Worm (Caenorhabditis elegans): ENCODE data around the gene str-46.

Gene str-46

ce11 chrV:2863033-2863432 lies 36.7 kb downstream of the str-46 start, which contains the start of gene srh-272:
Gene srh-272, plus strand, starts transcription at chrV:2863333.
- TF ChIP-seq nhr-27 (tag; optimal IDR thresholded peaks at IDR 0.05), result no peak
- no peak for TF ChIP-seq bed-1 (GFP tag; IDR thresholded peaks at IDR 0.05)
- TF ChIP-seq nfyb-1 (GFP tag; IDR thresholded peaks at IDR 0.05), result no peak
- no peak for TF ChIP-seq mcd-1 (GFP tag; IDR thresholded peaks at IDR 0.05)
- no peak for TF ChIP-seq tbp1 (GFP tag; optimal IDR thresholded peaks at IDR 0.05)
- no peak for TF ChIP-seq ztf-6 (GFP tag; IDR thresholded peaks at IDR 0.05)
- TF ChIP-seq hsf-1 (GFP tag; IDR thresholded peaks at IDR 0.05), result no peak
- no peak for TF ChIP-seq fkh-3 (tag; optimal IDR thresholded peaks at IDR 0.05)
- no peak for TF ChIP-seq nhr-80 (tag; optimal IDR thresholded peaks at IDR 0.05)
- TF ChIP-seq rcor-1 (GFP tag; IDR thresholded peaks at IDR 0.05), result no peak
- TF ChIP-seq F49E8.2 (tag; optimal IDR thresholded peaks at IDR 0.05; ENCODE audit: insufficient read depth), result no peak
- TF ChIP-seq T26A5.8 (tag; optimal IDR thresholded peaks at IDR 0.05), result no peak

DNA sequence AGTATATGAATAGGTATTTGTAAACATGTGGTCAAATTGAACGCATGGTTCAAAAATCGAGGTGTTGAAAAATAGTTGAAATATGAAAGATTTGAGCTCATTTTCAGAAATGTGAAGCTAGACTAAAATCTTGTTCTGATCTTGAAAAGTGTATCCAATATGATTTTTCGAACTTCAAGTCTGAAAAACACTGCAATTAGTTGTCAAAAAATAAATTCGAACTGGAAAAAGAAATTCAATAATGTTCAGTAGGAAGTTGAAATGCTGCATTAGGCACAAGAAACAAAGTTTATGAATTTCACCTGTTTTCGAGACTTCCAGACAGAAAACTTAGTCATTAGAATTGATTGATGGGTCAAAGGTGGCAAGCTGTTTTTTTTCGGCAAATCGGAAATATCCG lies 38.3 kb downstream of the str-46 start, which contains the start of gene srh-270:
Gene srh-270 (minus strand): TSS at position 101 of the 400 bp plus-strand sequence.
- TF ChIP-seq egrh-3 (GFP tag; IDR thresholded peaks at IDR 0.05) (no peak), repo-1 (tag; optimal IDR thresholded peaks at IDR 0.05) (no peak), akir-1 (GFP tag; optimal IDR thresholded peaks at IDR 0.05) (no peak), die-1 (tag; optimal IDR thresholded peaks at IDR 0.05) (no peak), sptf-2 (GFP tag; optimal IDR thresholded peaks at IDR 0.05) (no peak), ets-4 (GFP tag; optimal IDR thresholded peaks at IDR 0.05) (no peak), F49E8.2 (tag; optimal IDR thresholded peaks at IDR 0.05; ENCODE audit: insufficient read depth) (no peak), K12H6.12 (tag; optimal IDR thresholded peaks at IDR 0.05) (no peak), madf-10 (tag; optimal IDR thresholded peaks at IDR 0.05) (no peak), sea-2 (GFP tag; IDR thresholded peaks at IDR 0.05) (no peak), ztf-28 (GFP tag; IDR thresholded peaks at IDR 0.05) (no peak), T07F8.4 (tag; optimal IDR thresholded peaks at IDR 0.05) (no peak)

ce11 chrV:2859738-2860137 lies 40.0 kb downstream of the str-46 start, which contains the start of gene srj-54:
Gene srj-54, minus strand, starts transcription at chrV:2859838.
- no peak for TF ChIP-seq ztf-26 (tag; optimal IDR thresholded peaks at IDR 0.05)

ce11 chrV:2857842-2858241 lies 41.9 kb downstream of the str-46 start, which contains the start of gene srj-55:
Gene srj-55, minus strand, starts transcription at chrV:2857942.
- TF ChIP-seq lin-40 (tag; optimal IDR thresholded peaks at IDR 0.05) (no peak), ztf-18 (tag; optimal IDR thresholded peaks at IDR 0.05) (no peak), sdz-38 (tag; optimal IDR thresholded peaks at IDR 0.05) (no peak), B0336.3 (GFP tag; IDR thresholded peaks at IDR 0.05) (no peak), mes-4 (tag; optimal IDR thresholded peaks at IDR 0.05) (no peak), F10E7.11 (tag; optimal IDR thresholded peaks at IDR 0.05) (no peak), lag-1 (GFP tag; IDR thresholded peaks at IDR 0.05) (no peak), Y53F4B.3 (GFP tag; IDR thresholded peaks at IDR 0.05) (no peak), dpff-1 (tag; optimal IDR thresholded peaks at IDR 0.05) (no peak)

ce11 chrV:2855473-2855872 lies 44.3 kb downstream of the str-46 start, which contains the start of gene srj-57:
Gene srj-57, minus strand, starts transcription at chrV:2855573.
- no peak for TF ChIP-seq mxl-1 (tag; optimal IDR thresholded peaks at IDR 0.05)
- TF ChIP-seq T07F8.4 (tag; optimal IDR thresholded peaks at IDR 0.05), result no peak
- no peak for TF ChIP-seq lag-1 (GFP tag; IDR thresholded peaks at IDR 0.05)
- no peak for TF ChIP-seq efl-1 (GFP tag; optimal IDR thresholded peaks at IDR 0.05)
- no peak for TF ChIP-seq let-607 (tag; optimal IDR thresholded peaks at IDR 0.05)
- no peak for TF ChIP-seq ceh-27 (GFP tag; optimal IDR thresholded peaks at IDR 0.05)
- TF ChIP-seq D2030.7 (GFP tag; IDR thresholded peaks at IDR 0.05), result no peak
- no peak for TF ChIP-seq Y56A3A.18 (GFP tag; IDR thresholded peaks at IDR 0.05)
- no peak for TF ChIP-seq mel-28 (tag; optimal IDR thresholded peaks at IDR 0.05; ENCODE audit: borderline replicate concordance)
- no peak for TF ChIP-seq ceh-79 (tag; optimal IDR thresholded peaks at IDR 0.05)
